Fruit fly (Drosophila melanogaster): ENCODE data around the gene CG12025.

CG12025 gene

DNA sequence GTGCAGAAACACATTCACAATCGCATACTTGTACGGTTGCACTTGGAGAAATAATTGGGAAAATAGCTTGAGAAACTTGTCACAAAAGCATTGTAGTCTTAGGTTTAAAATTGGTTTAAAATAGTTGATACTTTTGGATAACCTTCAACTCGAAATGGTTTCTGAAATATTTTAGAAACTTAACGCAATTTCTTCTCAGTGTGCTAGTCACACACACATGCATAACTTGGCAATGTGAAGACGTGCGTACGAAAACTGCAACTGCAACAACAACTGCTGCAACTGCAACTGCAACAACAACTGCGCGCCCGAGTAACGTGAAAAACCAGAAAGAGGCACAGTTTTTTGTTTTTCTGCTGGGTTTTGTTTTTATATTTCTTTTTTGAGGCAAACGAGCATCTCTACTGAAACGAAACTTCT, 20.9 kb downstream of the CG12025 start (continued):
- peak; percentile 82 for TF ChIP-seq Sox100B (GFP tag; optimal IDR thresholded peaks at IDR 0.05)
- no peak for TF ChIP-seq slou (GFP tag; optimal IDR thresholded peaks at IDR 0.05)
- TF ChIP-seq dmrt99B (tag; optimal IDR thresholded peaks at IDR 0.05) = peak; percentile 91
- TF ChIP-seq CG33557 (GFP tag; optimal IDR thresholded peaks at IDR 0.05) = peak; percentile 34
- TF ChIP-seq CG18476 (GFP tag; optimal IDR thresholded peaks at IDR 0.05) = peak; percentile 77
- peak; percentile 67 for TF ChIP-seq lilli (GFP tag; optimal IDR thresholded peaks at IDR 0.05)
- peak; percentile 85 for TF ChIP-seq ind (GFP tag; optimal IDR thresholded peaks at IDR 0.05)
- TF ChIP-seq CG2875 (GFP tag; optimal IDR thresholded peaks at IDR 0.05) = peak; percentile 81
- peak; percentile 72 for TF ChIP-seq CG15479 (GFP tag; optimal IDR thresholded peaks at IDR 0.05)
- peak; percentile 85 for TF ChIP-seq Asciz (GFP tag; optimal IDR thresholded peaks at IDR 0.05)
- TF ChIP-seq CG12155 (GFP tag; optimal IDR thresholded peaks at IDR 0.05) = peak; percentile 51
- peak; percentile 29 for TF ChIP-seq BtbVII (GFP tag; optimal IDR thresholded peaks at IDR 0.05)
- peak; percentile 79 for TF ChIP-seq H2.0 (GFP tag; IDR thresholded peaks at IDR 0.05)
- TF ChIP-seq ttk (GFP tag; IDR thresholded peaks at IDR 0.05) = peak; percentile 88
- no peak for TF ChIP-seq inv (GFP tag; IDR thresholded peaks at IDR 0.05; ENCODE audit: partially characterized antibody)
- peak; percentile 87 for TF ChIP-seq sisA (GFP tag; IDR thresholded peaks at IDR 0.05)
- TF ChIP-seq Bgb (GFP tag; IDR thresholded peaks at IDR 0.05; ENCODE audit: partially characterized antibody) = no peak
- no peak for TF ChIP-seq kni (GFP tag; optimal IDR thresholded peaks at IDR 0.05)
- peak; percentile 73 for TF ChIP-seq Camta (GFP tag; optimal IDR thresholded peaks at IDR 0.05)
- peak; percentile 84 for TF ChIP-seq chn (GFP tag; optimal IDR thresholded peaks at IDR 0.05)
- peak; percentile 78 for TF ChIP-seq CG12744 (GFP tag; optimal IDR thresholded peaks at IDR 0.05)
- peak; percentile 18 for TF ChIP-seq Nf-YC (tag; optimal IDR thresholded peaks at IDR 0.05)
- TF ChIP-seq Dp (GFP tag; optimal IDR thresholded peaks at IDR 0.05) = no peak
- TF ChIP-seq exex (tag; optimal IDR thresholded peaks at IDR 0.05) = no peak
- TF ChIP-seq bab2 (GFP tag; optimal IDR thresholded peaks at IDR 0.05) = peak; percentile 76
- TF ChIP-seq CG3726 (GFP tag; IDR thresholded peaks at IDR 0.05) = peak; percentile 77; the same call in 2 of the 3 replicates
- TF ChIP-seq ATbp (GFP tag; optimal IDR thresholded peaks at IDR 0.05) = peak; percentile 84
- no peak for TF ChIP-seq pzg (GFP tag; optimal IDR thresholded peaks at IDR 0.05)
- TF ChIP-seq Hr51 (GFP tag; optimal IDR thresholded peaks at IDR 0.05) = peak; percentile 61 to 86
- peak; percentile 91 for TF ChIP-seq fd102C (GFP tag; optimal IDR thresholded peaks at IDR 0.05)
- TF ChIP-seq amos (GFP tag; IDR thresholded peaks at IDR 0.05; ENCODE audit: partially characterized antibody) = no peak
- peak; percentile 56 for TF ChIP-seq CG9817 (tag; optimal IDR thresholded peaks at IDR 0.05)
- peak; percentile 55 for TF ChIP-seq dm (GFP tag; optimal IDR thresholded peaks at IDR 0.05)
- TF ChIP-seq CG11398 (GFP tag; optimal IDR thresholded peaks at IDR 0.05) = peak; percentile 78
- TF ChIP-seq Dref (GFP tag; IDR thresholded peaks at IDR 0.05) = no peak
- peak; percentile 98 for TF ChIP-seq Ets65A (GFP tag)
- TF ChIP-seq CG11560 (tag; IDR thresholded peaks at IDR 0.05) = no peak
- no peak for TF ChIP-seq Tbp (GFP tag; optimal IDR thresholded peaks at IDR 0.05)
- TF ChIP-seq CG15073 (GFP tag; optimal IDR thresholded peaks at IDR 0.05) = no peak
- no peak for TF ChIP-seq pan (optimal IDR thresholded peaks at IDR 0.05)
- TF ChIP-seq pan (GFP tag; optimal IDR thresholded peaks at IDR 0.05 in 1 of 2, IDR thresholded peaks at IDR 0.05 in 1 of 2) = peak in 1 of 2 experiments; percentile 82
- TF ChIP-seq CG34376 (GFP tag; optimal IDR thresholded peaks at IDR 0.05) = no peak
- TF ChIP-seq D19A (tag; optimal IDR thresholded peaks at IDR 0.05) = peak; percentile 83
- TF ChIP-seq MTF-1 (GFP tag; optimal IDR thresholded peaks at IDR 0.05; ENCODE audit: borderline replicate concordance) = peak; percentile 82
- TF ChIP-seq CG31441 (GFP tag; IDR thresholded peaks at IDR 0.05) = peak; percentile 92
- peak; percentile 66 for TF ChIP-seq CG6272 (GFP tag; IDR thresholded peaks at IDR 0.05)
- TF ChIP-seq CG12391 (tag; optimal IDR thresholded peaks at IDR 0.05) = peak; percentile 84
- TF ChIP-seq Bdp1 (GFP tag; optimal IDR thresholded peaks at IDR 0.05) = peak; percentile 70
- no peak for TF ChIP-seq hkb (optimal IDR thresholded peaks at IDR 0.05)
- TF ChIP-seq hkb (GFP tag; IDR thresholded peaks at IDR 0.05) = peak; percentile 85
- TF ChIP-seq tin (GFP tag; optimal IDR thresholded peaks at IDR 0.05) = peak; percentile 86
